Worm (Caenorhabditis elegans) whole organism, L1 larva: ENCODE data around the gene F08D12.2.

ENCODE experiments used
- elt-2 ChIP-seq: sonication (generic microtip); optimal IDR thresholded peaks from 2 replicates; lab custom pipeline; 2016; ENCODE audit warnings: missing genetic modification characterization, mild to moderate bottlenecking, inconsistent platforms, missing compliant biosample characterization, missing genetic modification reagents
- fkh-10 ChIP-seq: sonication (generic microtip); optimal IDR thresholded peaks from 2 replicates; lab custom pipeline; 2017; ENCODE audit warnings: missing biosample characterization, missing genetic modification reagents, missing genetic modification characterization
- nhr-77 ChIP-seq: fragments of 150-350 bp; optimal IDR thresholded peaks from 2 replicates; lab custom pipeline; 2014; ENCODE audit warnings: missing biosample characterization, missing genetic modification characterization
- nhr-90 ChIP-seq: sonication (generic microtip); optimal IDR thresholded peaks from 2 replicates; lab custom pipeline; 2016; ENCODE audit warnings: mild to moderate bottlenecking, missing genetic modification characterization, missing compliant biosample characterization; ENCODE audit not compliant: poor library complexity
- pqm-1 ChIP-seq: sonication (generic microtip); optimal IDR thresholded peaks from 3 replicates; lab custom pipeline; 2017; ENCODE audit warnings: missing biosample characterization, missing genetic modification characterization
- skn-1 ChIP-seq: fragments of 150-350 bp; optimal IDR thresholded peaks from 2 replicates; lab custom pipeline; 2014; ENCODE audit warnings: missing biosample characterization, missing genetic modification characterization
- sup-37 ChIP-seq: fragments of 200-800 bp; sonication (Bioruptor generic); optimal IDR thresholded peaks from 2 replicates; lab custom pipeline; 2018; ENCODE audit warnings: mild to moderate bottlenecking, missing genetic modification characterization, missing compliant biosample characterization

- TF ChIP-seq elt-2 (tag; lab: Kevin White, UChicago) (peak; percentile 95), nhr-90 (tag; lab: Kevin White, UChicago) (peak; percentile 87), skn-1 (tag; lab: Kevin White, UChicago) (peak; percentile 4), pqm-1 (tag; lab: Kevin White, UChicago) (peak; percentile 18), nhr-77 (peak; percentile 27), sup-37 (GFP tag; lab: Kevin White, UChicago) (no peak), fkh-10 (no peak)
Observed at ce11 chrII:2800550-2801233, 19.2 kb downstream of the F08D12.2 start, which contains the start of gene nhr-119.
